Worm (Caenorhabditis elegans): Measurements from ENCODE around the gene Y73C8C.10.
"Not testable (repeated sequence)": the region's sequence is repeated elsewhere in the genome, so short reads cannot be mapped to it uniquely, and the experiment has no call there.

Gene Y73C8C.10

ce11 chrV:3104134-3104533 lies 23.4 kb downstream of the Y73C8C.10 start, which contains the start of gene str-66:
Gene str-66, minus strand, starts transcription at chrV:3104234.
- no peak for TF ChIP-seq pqm-1 (tag; optimal IDR thresholded peaks at IDR 0.05)
- TF ChIP-seq elt-4 (tag; optimal IDR thresholded peaks at IDR 0.05): no peak
- no peak for TF ChIP-seq hlh-30 (tag; optimal IDR thresholded peaks at IDR 0.05; ENCODE audit: insufficient read depth)
- no peak for TF ChIP-seq rnt-1 (tag; optimal IDR thresholded peaks at IDR 0.05)
- TF ChIP-seq sox-2 (GFP tag; IDR thresholded peaks at IDR 0.05): no peak
- no peak for TF ChIP-seq ztf-16 (tag; optimal IDR thresholded peaks at IDR 0.05)
- no peak for TF ChIP-seq Y22D7AL.16 (tag; optimal IDR thresholded peaks at IDR 0.05)
- TF ChIP-seq sox-4 (tag; optimal IDR thresholded peaks at IDR 0.05): no peak
- TF ChIP-seq fkh-10 (GFP tag; optimal IDR thresholded peaks at IDR 0.05): no peak
- no peak for TF ChIP-seq unc-55 (GFP tag; optimal IDR thresholded peaks at IDR 0.05)
- no peak for TF ChIP-seq eyg-1 (tag; optimal IDR thresholded peaks at IDR 0.05)
- TF ChIP-seq pat-9 (tag; optimal IDR thresholded peaks at IDR 0.05): no peak
- TF ChIP-seq ceh-6 (GFP tag; optimal IDR thresholded peaks at IDR 0.05): no peak
- no peak for TF ChIP-seq odd-2 (tag; optimal IDR thresholded peaks at IDR 0.05)
- TF ChIP-seq nhr-232 (tag; optimal IDR thresholded peaks at IDR 0.05): no peak
- no peak for TF ChIP-seq tbx-7 (tag; optimal IDR thresholded peaks at IDR 0.05)

DNA sequence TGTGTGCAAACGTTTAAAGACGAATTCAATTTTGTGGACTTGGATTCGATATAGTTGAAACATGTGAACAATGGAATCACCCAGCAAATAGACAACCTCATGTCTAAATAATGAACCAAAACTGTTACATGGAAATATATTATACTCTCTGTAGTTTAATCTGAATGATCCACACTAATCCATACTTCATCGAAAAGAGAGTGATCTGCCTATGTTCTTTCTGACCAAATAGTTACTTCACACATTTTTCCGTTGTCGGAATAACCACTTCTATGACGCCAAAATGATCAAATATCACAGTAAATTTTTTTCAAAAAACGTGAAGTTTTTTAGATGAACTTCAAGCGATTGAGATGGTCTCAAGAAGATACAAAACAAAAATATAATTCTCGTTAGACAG lies 25.5 kb downstream of the Y73C8C.10 start, which contains the start of gene Y73C8C.4:
Y73C8C.4 (minus strand) TSS at position 101 of the 400 bp plus-strand sequence.
- not testable (repeated sequence) for TF ChIP-seq hlh-6 (tag; optimal IDR thresholded peaks at IDR 0.05); syd-9 (tag; optimal IDR thresholded peaks at IDR 0.05); ceh-6 (GFP tag; optimal IDR thresholded peaks at IDR 0.05)

ce11 chrV:3100527-3100926 lies 27.0 kb downstream of the Y73C8C.10 start:
- TF ChIP-seq ceh-48 (tag; optimal IDR thresholded peaks at IDR 0.05): no peak
- TF ChIP-seq ets-4 (tag; optimal IDR thresholded peaks at IDR 0.05): no peak
- no peak for TF ChIP-seq pros-1 (tag; optimal IDR thresholded peaks at IDR 0.05)
- no peak for TF ChIP-seq unc-42 (tag; optimal IDR thresholded peaks at IDR 0.05)
- TF ChIP-seq ceh-24 (tag; optimal IDR thresholded peaks at IDR 0.05): no peak
- TF ChIP-seq ceh-18 (tag; optimal IDR thresholded peaks at IDR 0.05): no peak
- TF ChIP-seq ceh-22 (tag; optimal IDR thresholded peaks at IDR 0.05): no peak
- no peak for TF ChIP-seq unc-3 (GFP tag; conservative IDR thresholded peaks at IDR 0.05)
- no peak for TF ChIP-seq unc-3 (tag; optimal IDR thresholded peaks at IDR 0.05)
- no peak for TF ChIP-seq nhr-11 (tag; optimal IDR thresholded peaks at IDR 0.05)
- TF ChIP-seq ref-2 (tag; optimal IDR thresholded peaks at IDR 0.05): no peak
- no peak for TF ChIP-seq pha-4 (tag; optimal IDR thresholded peaks at IDR 0.05)
- no peak for TF ChIP-seq sox-2 (GFP tag; IDR thresholded peaks at IDR 0.05)
- no peak for TF ChIP-seq pax-1 (tag; optimal IDR thresholded peaks at IDR 0.05)
- TF ChIP-seq hlh-6 (tag; optimal IDR thresholded peaks at IDR 0.05): no peak
- no peak for TF ChIP-seq pqm-1 (tag; optimal IDR thresholded peaks at IDR 0.05)
- TF ChIP-seq ztf-16 (tag; optimal IDR thresholded peaks at IDR 0.05): no peak
- no peak for TF ChIP-seq ttx-3 (tag; optimal IDR thresholded peaks at IDR 0.05)
- no peak for TF ChIP-seq ceh-34 (tag; optimal IDR thresholded peaks at IDR 0.05)
- TF ChIP-seq tbx-7 (tag; optimal IDR thresholded peaks at IDR 0.05): no peak
- TF ChIP-seq ceh-14 (tag; optimal IDR thresholded peaks at IDR 0.05): no peak

- TF ChIP-seq hlh-30 (tag; optimal IDR thresholded peaks at IDR 0.05; ENCODE audit: insufficient read depth) (no peak), sdc-2 (tag; optimal IDR thresholded peaks at IDR 0.05) (no peak), C38D4.7 (GFP tag; optimal IDR thresholded peaks at IDR 0.05) (no peak), unc-86 (tag; optimal IDR thresholded peaks at IDR 0.05) (no peak), ztf-16 (tag; optimal IDR thresholded peaks at IDR 0.05) (no peak), ceh-22 (tag; optimal IDR thresholded peaks at IDR 0.05) (no peak), gmeb-2 (tag; optimal IDR thresholded peaks at IDR 0.05) (no peak), ama-1 (optimal IDR thresholded peaks at IDR 0.05) (no peak)
Observed at ce11 chrV:3094351-3094750, 33.2 kb downstream of the Y73C8C.10 start, which contains the start of gene cyp-33C9. Gene cyp-33C9, minus strand, starts transcription at chrV:3094561.
